Worm (Caenorhabditis elegans) whole organism, late embryonic: ENCODE results near the gene cdc-48.2.

Source experiments
- C38D4.7 ChIP-seq: fragments of 200-800 bp; sonication (Bioruptor generic); optimal IDR thresholded peaks from 2 replicates; lab custom pipeline; 2018; ENCODE audit warnings: mild to moderate bottlenecking, missing genetic modification characterization, moderate library complexity, missing compliant biosample characterization
- ceh-9 ChIP-seq: sonication (generic microtip); optimal IDR thresholded peaks from 2 replicates; lab custom pipeline; 2016; ENCODE audit warnings: mild to moderate bottlenecking, missing genetic modification characterization, inconsistent platforms, missing compliant biosample characterization
- eyg-1 ChIP-seq: sonication (generic microtip); optimal IDR thresholded peaks from 2 replicates; lab custom pipeline; 2016; ENCODE audit warnings: missing genotype, missing genetic modification characterization, missing compliant biosample characterization
- pag-3 ChIP-seq: sonication (generic microtip); optimal IDR thresholded peaks from 2 replicates; lab custom pipeline; 2016; ENCODE audit warnings: missing compliant biosample characterization, missing genetic modification characterization, borderline replicate concordance
- ref-2 ChIP-seq: sonication (generic microtip); optimal IDR thresholded peaks from 2 replicates; lab custom pipeline; 2016; ENCODE audit warnings: missing genetic modification characterization, missing compliant biosample characterization
- syd-9 ChIP-seq: sonication (generic microtip); optimal IDR thresholded peaks from 2 replicates; lab custom pipeline; 2016; ENCODE audit warnings: mild to moderate bottlenecking, missing genetic modification characterization, moderate library complexity, missing compliant biosample characterization
- tbx-2 ChIP-seq: sonication (generic microtip); optimal IDR thresholded peaks from 2 replicates; lab custom pipeline; 2016; ENCODE audit warnings: missing genetic modification characterization, missing compliant biosample characterization

ce11 chrII:8131413-8131966, 6.8 kb upstream of the cdc-48.2 start:
- no peak for TF ChIP-seq tbx-2
- no peak for TF ChIP-seq syd-9 (tag; lab: Kevin White, UChicago)
- no peak for TF ChIP-seq C38D4.7 (GFP tag; lab: Kevin White, UChicago)
- no peak for TF ChIP-seq ref-2 (tag; lab: Kevin White, UChicago)
- no peak for TF ChIP-seq eyg-1 (tag; lab: Kevin White, UChicago)
- TF ChIP-seq ceh-9 (tag; lab: Kevin White, UChicago), result no peak
- TF ChIP-seq pag-3, result no peak
